Fruit fly (Drosophila melanogaster) whole organism, adult: ENCODE results near the gene Nelf-A.

Experiments
- CG11617 ChIP-seq: fragments of 200-800 bp; sonication (Bioruptor generic); optimal IDR thresholded peaks from 2 replicates; lab custom pipeline; 2017; ENCODE audit warnings: mild to moderate bottlenecking, missing biosample characterization, missing genetic modification reagents, missing genetic modification characterization
- CG5204 ChIP-seq: fragments of 200-800 bp; sonication (Bioruptor generic); optimal IDR thresholded peaks from 2 replicates; lab custom pipeline; 2016; ENCODE audit warnings: missing biosample characterization, missing genetic modification characterization
- Clk ChIP-seq: fragments of 200-800 bp; sonication (Bioruptor generic); optimal IDR thresholded peaks from 2 replicates; lab custom pipeline; 2017; ENCODE audit warnings: missing biosample characterization, missing genetic modification characterization
- Crg-1 ChIP-seq: fragments of 200-800 bp; sonication (Bioruptor generic); optimal IDR thresholded peaks from 2 replicates; lab custom pipeline; 2016; ENCODE audit warnings: missing biosample characterization, missing genetic modification characterization
- bab1 ChIP-seq: fragments of 200-800 bp; sonication (Bioruptor generic); optimal IDR thresholded peaks from 3 replicates; lab custom pipeline; 2019; ENCODE audit warnings: missing biosample characterization, mild to moderate bottlenecking, missing genetic modification characterization, moderate library complexity
- cic ChIP-seq: fragments of 200-800 bp; sonication (Bioruptor generic); optimal IDR thresholded peaks from 2 replicates; lab custom pipeline; 2017; ENCODE audit warnings: missing biosample characterization, mild to moderate bottlenecking, missing genetic modification characterization, moderate library complexity
- cnc ChIP-seq, 2 experiments: fragments of >200 bp; optimal IDR thresholded peaks; 2 replicates each; lab custom pipeline; 2017
- kay ChIP-seq: fragments of 200-800 bp; sonication (Bioruptor generic); peaks from one replicate; lab custom pipeline; 2016; ENCODE audit warnings: missing biosample characterization, missing genetic modification characterization, borderline replicate concordance
- ovo ChIP-seq: fragments of 200-800 bp; sonication (Bioruptor generic); optimal IDR thresholded peaks from 2 replicates; lab custom pipeline; 2016; ENCODE audit warnings: missing biosample characterization, missing genetic modification characterization
- pad ChIP-seq: fragments of 200-800 bp; sonication (Bioruptor generic); optimal IDR thresholded peaks from 3 replicates; lab custom pipeline; 2017; ENCODE audit warnings: missing biosample characterization, missing genetic modification characterization, mild to moderate bottlenecking, moderate library complexity, missing genetic modification reagents
- tj ChIP-seq: fragments of 200-800 bp; sonication (Bioruptor generic); optimal IDR thresholded peaks from 3 replicates; lab custom pipeline; 2017; ENCODE audit warnings: missing biosample characterization, mild to moderate bottlenecking, missing genetic modification characterization, moderate library complexity
- toe ChIP-seq: fragments of 200-800 bp; sonication (Bioruptor generic); optimal IDR thresholded peaks from 2 replicates; lab custom pipeline; 2016; ENCODE audit warnings: missing biosample characterization, missing genetic modification characterization

- TF ChIP-seq kay (GFP tag; lab: Kevin White, UChicago) (no peak), ovo (no peak), bab1 (GFP tag; lab: Kevin White, UChicago) (peak; percentile 31), Clk (peak; percentile 47), CG5204 (GFP tag; lab: Kevin White, UChicago) (no peak), pad (peak; percentile 58), toe (GFP tag; lab: Kevin White, UChicago) (no peak), cnc (optimal IDR thresholded peaks at IDR 0.05; lab: Kevin White, UChicago) (no peak), cic (GFP tag; lab: Kevin White, UChicago) (peak; percentile 63), tj (GFP tag; lab: Kevin White, UChicago) (peak; percentile 26), Crg-1 (GFP tag; lab: Kevin White, UChicago) (peak; percentile 65), CG11617 (peak; percentile 34)
Observed at dm6 chr3R:21269923-21270322, 46.4 kb downstream of the Nelf-A start, which contains the start of the genes AP-2sigma and Idi.
